Fruit fly (Drosophila melanogaster) whole organism, embryonic: ENCODE results near the gene CG32599.

Experiments used
- CG10654 ChIP-seq: fragments of 200-800 bp; sonication (Bioruptor generic); optimal IDR thresholded peaks from 2 replicates; lab custom pipeline; 2016; ENCODE audit warnings: missing biosample characterization, missing genetic modification characterization
- CG12769 ChIP-seq: fragments of 200-800 bp; sonication (Bioruptor generic); optimal IDR thresholded peaks from 2 replicates; lab custom pipeline; 2019; ENCODE audit warnings: missing biosample characterization, mild to moderate bottlenecking, missing genetic modification characterization, moderate library complexity
- Elba2 ChIP-seq: fragments of 200-800 bp; sonication (Bioruptor generic); optimal IDR thresholded peaks from 3 replicates; lab custom pipeline; 2016; ENCODE audit warnings: missing biosample characterization, missing genetic modification characterization
- Rfx ChIP-seq: fragments of 200-800 bp; sonication (Bioruptor generic); IDR thresholded peaks from 2 replicates; pipeline ENCODE4 v1.3.6; 2022; ENCODE audit warnings: missing biosample characterization, missing genetic modification characterization
- gro ChIP-seq: fragments of 200-800 bp; sonication (Bioruptor generic); optimal IDR thresholded peaks from 2 replicates; lab custom pipeline; 2016; ENCODE audit warnings: missing biosample characterization, missing genetic modification characterization
- knrl ChIP-seq: fragments of 200-800 bp; sonication (Bioruptor generic); IDR thresholded peaks from 3 replicates; pipeline ENCODE4 v1.3.6; 2022; ENCODE audit warnings: missing biosample characterization, missing genetic modification characterization; ENCODE audit not compliant: partially characterized antibody
- mirr ChIP-seq: fragments of 200-800 bp; sonication (Bioruptor generic); optimal IDR thresholded peaks from 3 replicates; lab custom pipeline; 2018; ENCODE audit warnings: missing biosample characterization, mild to moderate bottlenecking, missing genetic modification characterization
- pan ChIP-seq, 4 experiments: fragments of >200 bp in 3 of 4; fragments of 200-800 bp in 1 of 4; sonication (Bioruptor generic) in 1 of 4; optimal IDR thresholded peaks in 3 of 4; IDR thresholded peaks in 1 of 4; 2 replicates each; pipeline versions ENCODE4 v1.3.6 to Lab custom; 2017 to 2022; ENCODE audit warnings: missing biosample characterization in 2 of 4, missing genetic modification characterization in 2 of 4, mixed read lengths in 1 of 4
- pho ChIP-seq: fragments of 200-800 bp; sonication (Bioruptor generic); optimal IDR thresholded peaks from 2 replicates; lab custom pipeline; 2016; ENCODE audit warnings: missing biosample characterization, missing genetic modification characterization
- prd ChIP-seq, 3 experiments: fragments of >200 bp in 2 of 3; fragments of 200-800 bp in 1 of 3; sonication (Bioruptor generic) in 1 of 3; optimal IDR thresholded peaks in 2 of 3; IDR thresholded peaks in 1 of 3; 2 replicates in 2 of 3; 3 replicates in 1 of 3; pipeline versions ENCODE4 v1.3.6 to Lab custom; 2017 to 2022; ENCODE audit warnings: missing biosample characterization in 1 of 3, missing genetic modification characterization in 1 of 3
- salm ChIP-seq: fragments of 200-800 bp; sonication (Bioruptor generic); optimal IDR thresholded peaks from 2 replicates; lab custom pipeline; 2018; ENCODE audit warnings: missing biosample characterization, mild to moderate bottlenecking, missing genetic modification characterization

DNA sequence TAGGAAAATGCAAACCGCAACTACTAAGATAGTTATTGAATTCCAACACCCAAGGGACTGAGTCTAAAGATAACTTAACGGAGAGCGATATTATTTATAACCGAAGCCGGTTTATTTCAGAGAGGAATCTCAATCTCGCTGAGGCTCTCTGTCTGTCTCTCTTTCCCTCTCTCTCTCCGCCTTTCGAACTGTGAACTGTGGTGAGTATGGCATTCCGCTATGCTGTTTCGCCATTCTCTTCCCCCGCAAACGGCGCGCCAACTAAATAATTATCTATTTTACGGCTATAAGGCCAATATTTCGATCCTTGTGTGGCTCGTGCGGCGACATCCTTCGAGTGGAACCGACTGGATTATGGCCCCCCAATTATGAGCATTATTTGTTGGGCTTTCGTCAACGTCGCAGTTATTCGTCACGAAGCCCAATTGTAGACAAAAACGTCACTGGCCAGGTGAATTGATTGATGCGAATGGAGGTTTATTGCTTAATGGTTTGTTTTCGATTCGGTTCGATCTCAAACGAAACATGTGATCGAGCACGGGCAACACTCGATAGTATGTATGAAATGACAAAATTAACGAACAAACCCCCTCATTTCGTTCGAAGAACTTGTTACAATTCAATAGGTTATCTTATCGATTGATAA is 31.2 kb upstream of the CG32599 start:
- TF ChIP-seq Rfx (GFP tag; lab: Robert Waterston, UW) (no peak), Elba2 (GFP tag; lab: Kevin White, UChicago) (no peak), mirr (GFP tag; lab: Kevin White, UChicago) (no peak), prd (optimal IDR thresholded peaks at IDR 0.05; lab: Kevin White, UChicago) (no peak), prd (GFP tag; IDR thresholded peaks at IDR 0.05; lab: Robert Waterston, UW) (no peak), salm (tag; lab: Kevin White, UChicago) (no peak), knrl (GFP tag; lab: Robert Waterston, UW) (no peak), pho (GFP tag; lab: Kevin White, UChicago) (no peak), gro (GFP tag; lab: Kevin White, UChicago) (no peak), pan (optimal IDR thresholded peaks at IDR 0.05; lab: Kevin White, UChicago) (no peak), pan (GFP tag; optimal IDR thresholded peaks at IDR 0.05 in 1 of 2, IDR thresholded peaks at IDR 0.05 in 1 of 2) (no peak), CG10654 (GFP tag; lab: Kevin White, UChicago) (no peak), CG12769 (tag; lab: Kevin White, UChicago) (no peak)
